Fruit fly (Drosophila melanogaster): Measurements from ENCODE around the gene eyg.

The eyg gene

dm6 chr3L:12506963-12507552 lies 39.2 kb upstream of the eyg start:
- TF ChIP-seq gl (tag; optimal IDR thresholded peaks at IDR 0.05), result no peak
- no peak for TF ChIP-seq CG12605 (GFP tag; IDR thresholded peaks at IDR 0.05)
- no peak for TF ChIP-seq CG13204 (GFP tag; optimal IDR thresholded peaks at IDR 0.05)
- TF ChIP-seq fd96Ca (GFP tag; IDR thresholded peaks at IDR 0.05), result 0 out of 3 replicates have a peak, but pooled peaks have one; percentile 14

DNA sequence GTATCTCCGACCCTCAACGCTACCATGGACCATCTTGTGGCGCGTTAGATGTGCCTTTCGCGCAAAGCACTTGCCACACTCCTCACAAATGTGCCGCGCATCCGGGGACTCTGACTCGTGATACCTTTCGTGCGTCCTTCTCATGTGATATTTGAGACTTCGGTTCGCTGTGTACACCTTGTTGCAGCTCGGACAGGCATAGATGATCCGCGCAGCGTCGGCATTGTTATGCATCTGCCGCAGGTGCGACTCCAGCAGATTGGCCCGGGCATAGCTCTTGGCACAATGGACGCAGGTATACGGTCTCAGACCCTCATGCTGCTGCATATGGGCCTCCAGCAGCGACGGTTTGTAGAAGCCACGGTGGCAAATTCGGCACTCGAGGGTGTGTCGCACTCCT lies 38.2 kb upstream of the eyg start:
- TF ChIP-seq fd96Ca (GFP tag; IDR thresholded peaks at IDR 0.05), result no peak
- no peak for TF ChIP-seq CG15710 (tag; optimal IDR thresholded peaks at IDR 0.05)
- TF ChIP-seq gl (tag; optimal IDR thresholded peaks at IDR 0.05), result no peak
- no peak for TF ChIP-seq CG32121 (GFP tag; IDR thresholded peaks at IDR 0.05)
- no peak for TF ChIP-seq Ets98B (GFP tag; IDR thresholded peaks at IDR 0.05)
- no peak for TF ChIP-seq CG4496 (GFP tag; IDR thresholded peaks at IDR 0.05)
- no peak for TF ChIP-seq CG12605 (GFP tag; IDR thresholded peaks at IDR 0.05)
- no peak for TF ChIP-seq CG34367 (tag; optimal IDR thresholded peaks at IDR 0.05)
- no peak for TF ChIP-seq Snoo (tag; optimal IDR thresholded peaks at IDR 0.05)
- no peak for TF ChIP-seq Pif1A (GFP tag; optimal IDR thresholded peaks at IDR 0.05)
- TF ChIP-seq CG14655 (GFP tag; optimal IDR thresholded peaks at IDR 0.05), result no peak
- TF ChIP-seq CG8159 (tag; optimal IDR thresholded peaks at IDR 0.05), result no peak
- TF ChIP-seq rn (GFP tag; IDR thresholded peaks at IDR 0.05), result no peak
- TF ChIP-seq CG10348 (GFP tag; IDR thresholded peaks at IDR 0.05), result no peak
- TF ChIP-seq CG13204 (GFP tag; optimal IDR thresholded peaks at IDR 0.05), result no peak
- TF ChIP-seq CG8301 (tag; optimal IDR thresholded peaks at IDR 0.05), result no peak
- TF ChIP-seq EcR (GFP tag; optimal IDR thresholded peaks at IDR 0.05), result no peak
- no peak for TF ChIP-seq CG17806 (tag; optimal IDR thresholded peaks at IDR 0.05)

DNA sequence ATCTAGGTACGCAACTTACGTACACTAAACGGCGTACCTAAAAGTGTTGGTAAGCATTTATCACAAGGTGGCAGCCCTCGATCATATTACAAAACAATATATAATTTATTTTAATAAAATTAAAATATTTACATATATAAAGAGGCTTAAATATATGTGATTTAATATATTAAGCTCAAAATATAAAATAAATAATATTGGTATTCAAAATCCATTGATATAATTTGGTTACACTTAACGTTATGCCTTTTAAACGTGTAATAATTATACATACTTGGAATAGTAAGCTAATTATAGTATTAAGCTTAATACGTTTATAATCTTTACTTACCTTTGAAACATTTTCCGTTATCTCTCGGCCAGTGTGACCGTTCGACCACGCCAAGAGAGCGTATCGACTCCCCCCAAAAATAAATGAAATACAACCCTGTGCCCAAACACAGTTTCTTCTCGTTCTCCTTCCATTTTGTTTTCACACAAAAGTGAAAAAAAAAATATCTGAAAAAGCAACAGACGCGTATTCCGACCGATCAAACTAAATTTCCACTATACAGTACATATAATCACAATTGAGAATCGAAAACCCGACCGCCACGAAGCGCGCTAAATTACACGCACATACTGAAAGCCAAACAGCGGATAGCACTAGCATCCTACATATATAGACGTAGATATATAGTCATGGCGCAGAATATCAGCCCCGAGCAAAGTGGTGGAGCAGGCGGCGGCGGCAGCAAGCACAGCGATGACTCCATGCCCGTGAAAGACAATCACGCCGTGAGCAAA lies 36.2 kb upstream of the eyg start, which contains the start of the genes CG10646 and vih:
TSS of gene CG10646 (minus strand) at position 30 of the 786 bp plus-strand sequence.
TSS of gene vih (plus strand) at position 428 of the 786 bp plus-strand sequence.
- no peak for TF ChIP-seq fd96Ca (GFP tag; IDR thresholded peaks at IDR 0.05)
- no peak for TF ChIP-seq CG10348 (GFP tag; IDR thresholded peaks at IDR 0.05)
- TF ChIP-seq Snoo (tag; optimal IDR thresholded peaks at IDR 0.05), result peak; percentile 37
- peak; percentile 23 for TF ChIP-seq CG8159 (tag; optimal IDR thresholded peaks at IDR 0.05)
- TF ChIP-seq CG4496 (GFP tag; IDR thresholded peaks at IDR 0.05), result peak; percentile 31; the same call in 1 of the 3 replicates
- peak; percentile 27 for TF ChIP-seq CG15710 (tag; optimal IDR thresholded peaks at IDR 0.05)

DNA sequence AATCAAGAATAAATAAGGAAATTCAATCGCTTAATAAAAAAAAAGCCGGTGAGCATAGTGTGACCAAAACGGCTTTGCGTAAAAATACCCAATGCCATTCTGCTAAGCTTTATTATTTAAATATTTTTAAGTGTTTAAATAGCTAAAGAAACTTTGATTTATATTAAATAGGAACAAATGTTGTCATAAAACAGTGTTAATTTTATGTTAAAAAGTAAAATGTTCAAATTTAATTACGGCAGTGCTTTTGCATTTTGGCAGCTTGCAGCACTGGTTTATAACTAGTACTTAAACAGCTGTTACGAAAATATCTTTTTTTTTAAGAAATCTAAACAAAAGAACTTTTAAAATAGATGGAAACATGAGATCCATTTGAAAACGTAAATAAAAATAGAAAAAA lies 33.4 kb upstream of the eyg start, which contains the start of the genes CG10638 and CG10681:
TSS of gene CG10638 (minus strand) at position 63 of the 400 bp plus-strand sequence.
TSS of gene CG10681 (plus strand) at position 265 of the 400 bp plus-strand sequence.
- TF ChIP-seq D1 (tag; optimal IDR thresholded peaks at IDR 0.05) (no peak), Snoo (tag; optimal IDR thresholded peaks at IDR 0.05) (peak; percentile 27), Pif1A (GFP tag; optimal IDR thresholded peaks at IDR 0.05) (no peak), CG17806 (tag; optimal IDR thresholded peaks at IDR 0.05) (peak; percentile 11), fd96Ca (GFP tag; IDR thresholded peaks at IDR 0.05) (no peak), CG4496 (GFP tag; IDR thresholded peaks at IDR 0.05) (no peak), CG9948 (tag; optimal IDR thresholded peaks at IDR 0.05) (peak; percentile 3), CG32121 (GFP tag; IDR thresholded peaks at IDR 0.05) (no peak), CG8301 (tag; optimal IDR thresholded peaks at IDR 0.05) (no peak), CG8159 (tag; optimal IDR thresholded peaks at IDR 0.05) (peak; percentile 16), EcR (GFP tag; optimal IDR thresholded peaks at IDR 0.05) (no peak), gl (tag; optimal IDR thresholded peaks at IDR 0.05) (no peak), CG15710 (tag; optimal IDR thresholded peaks at IDR 0.05) (peak; percentile 40)

DNA sequence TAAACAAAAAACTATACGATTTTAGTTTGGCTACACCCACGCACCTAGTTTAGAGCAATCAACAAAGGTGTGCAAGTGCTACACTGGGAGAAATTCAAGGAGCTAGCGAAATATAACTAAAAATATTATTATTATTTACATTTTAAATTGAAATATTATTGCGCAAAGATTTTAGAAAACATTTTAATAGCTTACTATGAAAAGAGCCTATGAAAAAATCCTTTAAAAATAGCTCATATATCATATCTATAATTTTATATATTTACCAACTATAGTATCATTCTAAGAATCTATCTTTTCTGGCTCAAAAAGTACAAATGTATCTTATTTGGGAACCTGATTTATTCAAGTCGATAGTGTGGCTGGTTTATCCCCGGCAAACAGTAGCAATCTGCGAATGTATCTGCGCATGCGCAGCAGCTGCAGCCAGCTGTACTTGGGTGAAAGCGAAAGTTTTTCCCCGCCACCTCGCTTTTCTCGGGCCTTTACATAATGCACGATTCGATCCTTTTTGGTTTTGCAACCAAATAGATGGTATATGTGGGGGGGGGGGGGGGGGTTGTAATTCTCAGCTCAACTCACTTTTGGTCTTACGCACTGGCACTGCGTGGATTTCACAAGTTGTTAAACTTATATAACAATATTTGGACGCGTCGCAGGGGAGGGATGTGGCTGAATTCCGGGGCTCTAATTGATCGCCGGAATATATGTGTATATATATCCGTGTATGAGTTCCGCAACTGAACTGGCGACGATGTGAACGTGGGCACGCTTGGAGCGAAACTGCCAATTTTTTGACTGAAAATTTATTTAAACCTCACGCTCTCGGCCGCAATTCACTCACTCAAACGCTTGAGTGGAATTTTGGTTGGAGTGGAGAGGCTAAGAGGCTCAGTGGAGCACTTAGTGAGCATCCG lies 28.9 kb upstream of the eyg start, which contains the start of gene CG10657:
TSS of gene CG10657 (minus strand) at position 789 of the 917 bp plus-strand sequence.
- TF ChIP-seq gl (tag; optimal IDR thresholded peaks at IDR 0.05), result no peak
- TF ChIP-seq Snoo (tag; optimal IDR thresholded peaks at IDR 0.05), result no peak
- TF ChIP-seq CG32121 (GFP tag; IDR thresholded peaks at IDR 0.05), result peak; percentile 35; the same call in 1 of the 2 replicates
- no peak for TF ChIP-seq CG10348 (GFP tag; IDR thresholded peaks at IDR 0.05)
- TF ChIP-seq Pif1A (GFP tag; optimal IDR thresholded peaks at IDR 0.05), result no peak
- TF ChIP-seq Pif1B (GFP tag; optimal IDR thresholded peaks at IDR 0.05), result no peak
- TF ChIP-seq CG8301 (tag; optimal IDR thresholded peaks at IDR 0.05), result no peak
- no peak for TF ChIP-seq CG8159 (tag; optimal IDR thresholded peaks at IDR 0.05)
- no peak for TF ChIP-seq CG12605 (GFP tag; IDR thresholded peaks at IDR 0.05)
- 0 out of 3 replicates have a peak, but pooled peaks have one; percentile 15 for TF ChIP-seq fd96Ca (GFP tag; IDR thresholded peaks at IDR 0.05)
- TF ChIP-seq CG14655 (GFP tag; optimal IDR thresholded peaks at IDR 0.05), result no peak
- TF ChIP-seq CG15710 (tag; optimal IDR thresholded peaks at IDR 0.05), result peak; percentile 11
- TF ChIP-seq CG17806 (tag; optimal IDR thresholded peaks at IDR 0.05), result peak; percentile 6
- TF ChIP-seq D1 (tag; optimal IDR thresholded peaks at IDR 0.05), result no peak
- no peak; the same call in 1 of the 2 replicates for TF ChIP-seq Ets98B (GFP tag; IDR thresholded peaks at IDR 0.05)
- TF ChIP-seq rn (GFP tag; IDR thresholded peaks at IDR 0.05), result no peak
- no peak for TF ChIP-seq EcR (GFP tag; optimal IDR thresholded peaks at IDR 0.05)
- no peak for TF ChIP-seq CG34367 (tag; optimal IDR thresholded peaks at IDR 0.05)
- 0 out of 3 replicates have a peak, but pooled peaks have one; percentile 32 for TF ChIP-seq CG4496 (GFP tag; IDR thresholded peaks at IDR 0.05)
- TF ChIP-seq CG13204 (GFP tag; optimal IDR thresholded peaks at IDR 0.05), result no peak
- peak; percentile 18 for TF ChIP-seq CG9948 (tag; optimal IDR thresholded peaks at IDR 0.05)
